Worm (Caenorhabditis elegans) whole organism, L4 larva: Measurements from ENCODE around the gene F40G12.10.
"Not testable (repeated sequence)": the region's sequence is repeated elsewhere in the genome, so short reads cannot be mapped to it uniquely, and the experiment has no call there.

Experiments used
- F37D6.2 ChIP-seq: sonication (generic microtip); optimal IDR thresholded peaks from 2 replicates; lab custom pipeline; 2016; ENCODE audit warnings: mild to moderate bottlenecking, missing genetic modification characterization, missing compliant biosample characterization
- R02D3.7 ChIP-seq: fragments of 150-350 bp; sonication (generic microtip); optimal IDR thresholded peaks from 3 replicates; lab custom pipeline; 2014; ENCODE audit warnings: missing biosample characterization, missing genetic modification characterization
- T20F7.1 ChIP-seq: fragments of 200-800 bp; sonication (Bioruptor generic); optimal IDR thresholded peaks from 2 replicates; lab custom pipeline; 2018; ENCODE audit warnings: mild to moderate bottlenecking, missing genetic modification characterization, missing compliant biosample characterization
- T26A8.4 ChIP-seq: fragments of 200-800 bp; sonication (Bioruptor generic); IDR thresholded peaks from 2 replicates; pipeline ENCODE4 v1.3.6; 2022; ENCODE audit warnings: missing genetic modification characterization, missing compliant biosample characterization
- Y5F2A.4 ChIP-seq: fragments of 200-800 bp; sonication (Bioruptor generic); optimal IDR thresholded peaks from 2 replicates; lab custom pipeline; 2018; ENCODE audit warnings: mild to moderate bottlenecking, missing genetic modification characterization, missing compliant biosample characterization
- Y75B8A.6 ChIP-seq: fragments of 200-800 bp; sonication (Bioruptor generic); IDR thresholded peaks from 2 replicates; pipeline ENCODE4 v1.3.6; 2022; ENCODE audit warnings: missing genetic modification reagents, missing genetic modification characterization, missing compliant biosample characterization
- attf-4 ChIP-seq: sonication (generic microtip); optimal IDR thresholded peaks from 3 replicates; lab custom pipeline; 2017; ENCODE audit warnings: missing biosample characterization, missing genetic modification characterization
- ceh-82 ChIP-seq: sonication (generic microtip); optimal IDR thresholded peaks from 2 replicates; lab custom pipeline; 2017; ENCODE audit warnings: missing biosample characterization, missing genetic modification characterization
- ces-1 ChIP-seq: fragments of 150-350 bp; sonication (generic microtip); optimal IDR thresholded peaks from 4 replicates; lab custom pipeline; 2014; ENCODE audit warnings: missing biosample characterization, missing genetic modification reagents, missing genetic modification characterization
- daf-12 ChIP-seq: fragments of 150-350 bp; optimal IDR thresholded peaks from 2 replicates; lab custom pipeline; 2014; ENCODE audit warnings: missing biosample characterization, missing genetic modification reagents, missing genetic modification characterization
- daf-19 ChIP-seq: fragments of 200-800 bp; sonication (Bioruptor generic); conservative IDR thresholded peaks from 2 replicates; pipeline ENCODE4 v1.3.6; 2022; ENCODE audit warnings: missing genetic modification characterization, missing compliant biosample characterization
- dmd-6 ChIP-seq: fragments of 200-800 bp; sonication (Bioruptor generic); IDR thresholded peaks from 2 replicates; pipeline ENCODE4 v1.3.6; 2022; ENCODE audit warnings: missing genetic modification reagents, missing genetic modification characterization, missing compliant biosample characterization
- dmd-9 ChIP-seq: fragments of 200-800 bp; sonication (Bioruptor generic); IDR thresholded peaks from 2 replicates; pipeline ENCODE4 v1.3.6; 2022; ENCODE audit warnings: missing genetic modification reagents, missing genetic modification characterization, missing compliant biosample characterization
- fkh-10 ChIP-seq: fragments of 150-350 bp; optimal IDR thresholded peaks from 2 replicates; lab custom pipeline; 2014; ENCODE audit warnings: missing biosample characterization, missing genetic modification reagents, missing genetic modification characterization
- hmg-1.1 ChIP-seq: fragments of 200-800 bp; sonication (Bioruptor generic); IDR thresholded peaks from 2 replicates; pipeline ENCODE4 v1.3.6; 2022; ENCODE audit warnings: missing genetic modification reagents, missing genetic modification characterization, missing compliant biosample characterization
- jun-1 ChIP-seq: fragments of 150-350 bp; optimal IDR thresholded peaks from 2 replicates; lab custom pipeline; 2014; ENCODE audit warnings: missing biosample characterization, missing genetic modification reagents, missing genetic modification characterization
- lin-38 ChIP-seq: fragments of 200-800 bp; sonication (Bioruptor generic); IDR thresholded peaks from 2 replicates; pipeline ENCODE4 v1.3.6; 2022; ENCODE audit warnings: missing genetic modification reagents, missing genetic modification characterization, missing compliant biosample characterization
- lir-3 ChIP-seq: sonication (generic microtip); optimal IDR thresholded peaks from 2 replicates; lab custom pipeline; 2016; ENCODE audit warnings: mild to moderate bottlenecking, missing genetic modification characterization, missing compliant biosample characterization
- lsy-2 ChIP-seq, 2 experiments: fragments of 150-350 bp in 1 of 2; sonication (generic microtip) in 1 of 2; optimal IDR thresholded peaks; 2 replicates each; lab custom pipeline; 2014 to 2017; ENCODE audit warnings: missing biosample characterization in 2 of 2, missing genetic modification characterization in 2 of 2
- madf-9 ChIP-seq: fragments of 200-800 bp; sonication (Bioruptor generic); conservative IDR thresholded peaks from 2 replicates; pipeline ENCODE4 v1.3.6; 2022; ENCODE audit warnings: missing genetic modification reagents, missing genetic modification characterization, missing compliant biosample characterization
- nhr-102 ChIP-seq: sonication (generic microtip); optimal IDR thresholded peaks from 2 replicates; lab custom pipeline; 2016; ENCODE audit warnings: mild to moderate bottlenecking, missing genetic modification characterization, moderate library complexity, missing compliant biosample characterization
- nhr-111 ChIP-seq: fragments of 200-800 bp; sonication (Bioruptor generic); optimal IDR thresholded peaks from 2 replicates; lab custom pipeline; 2018; ENCODE audit warnings: mild to moderate bottlenecking, missing genetic modification characterization, missing compliant biosample characterization
- nhr-77 ChIP-seq: fragments of 150-350 bp; optimal IDR thresholded peaks from 2 replicates; lab custom pipeline; 2014; ENCODE audit warnings: missing biosample characterization, missing genetic modification characterization
- pqm-1 ChIP-seq: sonication (generic microtip); optimal IDR thresholded peaks from 2 replicates; lab custom pipeline; 2017; ENCODE audit warnings: missing biosample characterization, missing genetic modification characterization
- rbr-2 ChIP-seq: sonication (generic microtip); optimal IDR thresholded peaks from 2 replicates; lab custom pipeline; 2016; ENCODE audit warnings: missing genotype, missing genetic modification characterization, missing compliant biosample characterization
- set-16 ChIP-seq: fragments of 200-800 bp; sonication (Bioruptor generic); IDR thresholded peaks from 2 replicates; pipeline ENCODE4 v1.3.6; 2022; ENCODE audit warnings: missing genetic modification reagents, missing genetic modification characterization, missing compliant biosample characterization
- skn-1 ChIP-seq: fragments of 150-350 bp; optimal IDR thresholded peaks from 2 replicates; lab custom pipeline; 2014; ENCODE audit warnings: missing biosample characterization, missing genetic modification characterization
- spr-1 ChIP-seq: sonication (generic microtip); optimal IDR thresholded peaks from 2 replicates; lab custom pipeline; 2016; ENCODE audit warnings: mild to moderate bottlenecking, missing genetic modification characterization, missing compliant biosample characterization
- tag-97 ChIP-seq: fragments of 200-800 bp; sonication (Bioruptor generic); IDR thresholded peaks from 2 replicates; pipeline ENCODE4 v1.3.6; 2022; ENCODE audit warnings: missing genetic modification characterization, missing compliant biosample characterization
- vab-7 ChIP-seq: fragments of 200-800 bp; sonication (Bioruptor generic); IDR thresholded peaks from 2 replicates; pipeline ENCODE4 v1.3.6; 2022; ENCODE audit warnings: missing genetic modification reagents, missing genetic modification characterization, missing compliant biosample characterization
- zfp-2 ChIP-seq: sonication (generic microtip); optimal IDR thresholded peaks from 2 replicates; lab custom pipeline; 2016; ENCODE audit warnings: mild to moderate bottlenecking, missing genetic modification characterization, missing compliant biosample characterization
- ztf-11 ChIP-seq: fragments of 150-350 bp; optimal IDR thresholded peaks from 2 replicates; lab custom pipeline; 2014; ENCODE audit warnings: missing biosample characterization, missing genetic modification characterization

The F40G12.10 gene

DNA sequence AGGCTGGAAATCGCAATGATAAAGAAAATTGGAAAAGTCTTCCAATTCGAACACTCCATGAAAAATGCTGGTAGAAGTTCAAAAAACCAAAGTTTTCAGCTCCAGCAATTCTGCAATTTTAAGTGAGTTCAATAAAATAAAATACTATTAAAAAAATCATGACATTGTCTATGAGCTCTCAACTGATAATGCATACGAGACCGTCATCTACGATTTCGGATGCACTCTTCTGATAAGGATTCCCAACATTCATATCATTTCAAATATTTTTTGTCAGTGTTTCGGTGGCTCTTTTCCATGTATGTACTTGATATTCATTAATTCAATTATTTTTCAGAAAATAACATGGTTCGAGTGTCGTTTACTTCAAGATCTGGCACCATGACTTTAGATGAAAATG lies 17.7 kb downstream of the F40G12.10 start, which contains the start of gene F14D7.6:
F14D7.6 (plus strand) TSS at position 338 of the 400 bp plus-strand sequence.
- TF ChIP-seq madf-9 (GFP tag; lab: Robert Waterston, UW), result no peak
- no peak for TF ChIP-seq vab-7 (GFP tag; lab: Robert Waterston, UW)
- TF ChIP-seq ces-1 (GFP tag; lab: Kevin White, UChicago), result no peak
- TF ChIP-seq pqm-1 (tag; lab: Kevin White, UChicago), result peak; percentile 41
- TF ChIP-seq, all 104 proteins: peak for 1

DNA sequence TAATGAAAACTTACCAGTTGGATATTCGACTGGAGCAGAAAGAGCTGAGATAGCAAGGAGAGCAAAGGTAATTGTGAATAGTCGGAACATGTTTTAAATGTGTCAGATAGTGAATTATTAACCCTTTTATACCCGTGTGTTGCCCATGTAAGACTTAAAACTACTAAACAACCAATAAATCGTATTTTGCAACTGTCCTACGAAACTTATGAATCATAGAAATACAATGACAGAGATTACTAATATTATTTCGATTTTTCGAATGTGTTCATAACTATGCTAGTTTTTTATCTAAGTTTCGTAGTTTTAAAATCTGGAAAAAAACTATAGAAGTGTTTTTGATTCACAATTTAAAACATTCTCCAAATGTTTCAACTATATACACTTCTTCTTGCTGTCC lies 23.4 kb downstream of the F40G12.10 start, which contains the start of gene spig-4:
spig-4 (minus strand) TSS at position 101 of the 400 bp plus-strand sequence.
- TF ChIP-seq nhr-77 (tag; lab: Kevin White, UChicago); skn-1; lsy-2 (tag; optimal IDR thresholded peaks at IDR 0.05; lab: Kevin White, UChicago): not testable (repeated sequence)

DNA sequence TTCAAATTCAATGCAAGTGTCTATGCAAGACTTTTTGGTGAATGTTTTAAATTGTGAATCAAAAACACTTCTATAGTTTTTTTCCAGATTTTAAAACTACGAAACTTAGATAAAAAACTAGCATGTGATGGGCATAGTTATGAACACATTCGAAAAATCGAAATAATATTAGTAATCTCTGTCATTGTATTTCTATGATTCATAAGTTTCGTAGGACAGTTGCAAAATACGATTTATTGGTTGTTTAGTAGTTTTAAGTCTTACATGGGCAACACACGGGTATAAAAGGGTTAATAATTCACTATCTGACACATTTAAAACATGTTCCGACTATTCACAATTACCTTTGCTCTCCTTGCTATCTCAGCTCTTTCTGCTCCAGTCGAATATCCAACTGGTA lies 24.8 kb downstream of the F40G12.10 start, which contains the start of gene spig-5:
spig-5 (plus strand) TSS at position 301 of the 400 bp plus-strand sequence.
- TF ChIP-seq nhr-111 (GFP tag; lab: Kevin White, UChicago); Y5F2A.4 (GFP tag; lab: Kevin White, UChicago); rbr-2 (tag; lab: Kevin White, UChicago): not testable (repeated sequence)

DNA sequence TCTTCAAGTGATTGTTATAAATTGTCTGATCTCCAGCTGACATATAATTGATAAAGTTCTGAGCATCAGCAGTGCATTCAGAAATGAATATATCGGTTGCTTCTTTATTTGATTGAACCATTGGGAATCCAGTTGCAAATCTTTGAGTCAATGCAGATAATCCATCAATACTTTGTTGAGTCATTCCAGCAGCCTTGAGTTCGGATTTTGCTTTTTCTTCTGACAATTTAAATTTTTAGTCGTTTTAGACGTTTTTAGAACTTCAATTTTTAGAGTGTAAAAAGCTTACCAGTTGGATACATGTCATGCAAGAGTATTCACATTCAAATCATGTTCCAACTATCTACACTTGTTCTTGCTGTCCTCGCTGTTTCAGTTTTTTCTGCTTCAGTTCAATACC lies 26.3 kb downstream of the F40G12.10 start, which contains the start of gene F14D7.14:
F14D7.14 (plus strand) TSS at position 301 of the 400 bp plus-strand sequence.
- not testable (repeated sequence) for TF ChIP-seq zfp-2 (tag; lab: Kevin White, UChicago); fkh-10; pqm-1 (tag; lab: Kevin White, UChicago)

DNA sequence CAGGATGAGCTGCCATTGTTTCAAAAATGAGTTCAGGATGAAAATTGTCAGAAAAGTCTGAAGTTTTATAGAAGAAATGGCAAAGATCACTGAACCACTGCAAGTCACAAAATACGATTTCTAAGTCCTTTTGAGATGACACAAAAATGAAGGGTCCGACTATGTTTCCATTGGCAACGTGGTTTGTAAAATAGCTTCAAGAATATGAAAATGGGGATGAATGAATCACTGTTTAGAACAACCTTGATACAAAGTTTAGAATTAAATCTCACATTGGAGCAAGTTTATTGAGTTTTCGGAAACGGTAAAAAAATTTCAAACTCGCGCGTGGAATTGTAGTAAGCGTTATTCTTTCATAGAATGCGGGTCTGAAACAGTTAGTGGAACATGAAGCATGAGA lies 27.8 kb downstream of the F40G12.10 start, which contains the start of gene ddn-3:
ddn-3 (minus strand) TSS at position 101 of the 400 bp plus-strand sequence.
- TF ChIP-seq pqm-1 (tag; lab: Kevin White, UChicago), result no peak
- no peak for TF ChIP-seq spr-1 (tag; lab: Kevin White, UChicago)
- no peak for TF ChIP-seq hmg-1.1 (GFP tag; lab: Robert Waterston, UW)
- no peak for TF ChIP-seq daf-19
- TF ChIP-seq T20F7.1 (GFP tag; lab: Kevin White, UChicago), result no peak
- no peak for TF ChIP-seq Y75B8A.6 (GFP tag; lab: Robert Waterston, UW)
- no peak for TF ChIP-seq dmd-6 (GFP tag; lab: Robert Waterston, UW)
- no peak for TF ChIP-seq lsy-2 (tag; optimal IDR thresholded peaks at IDR 0.05; lab: Kevin White, UChicago)
- no peak for TF ChIP-seq lir-3 (tag; lab: Kevin White, UChicago)
- TF ChIP-seq ztf-11 (tag; lab: Kevin White, UChicago), result no peak
- TF ChIP-seq F37D6.2 (tag; lab: Kevin White, UChicago), result no peak
- TF ChIP-seq dmd-9, result no peak
- no peak for TF ChIP-seq R02D3.7 (tag; lab: Kevin White, UChicago)
- no peak for TF ChIP-seq attf-4
- TF ChIP-seq daf-12 (tag; lab: Kevin White, UChicago), result no peak
- TF ChIP-seq nhr-102 (tag; lab: Kevin White, UChicago), result no peak

DNA sequence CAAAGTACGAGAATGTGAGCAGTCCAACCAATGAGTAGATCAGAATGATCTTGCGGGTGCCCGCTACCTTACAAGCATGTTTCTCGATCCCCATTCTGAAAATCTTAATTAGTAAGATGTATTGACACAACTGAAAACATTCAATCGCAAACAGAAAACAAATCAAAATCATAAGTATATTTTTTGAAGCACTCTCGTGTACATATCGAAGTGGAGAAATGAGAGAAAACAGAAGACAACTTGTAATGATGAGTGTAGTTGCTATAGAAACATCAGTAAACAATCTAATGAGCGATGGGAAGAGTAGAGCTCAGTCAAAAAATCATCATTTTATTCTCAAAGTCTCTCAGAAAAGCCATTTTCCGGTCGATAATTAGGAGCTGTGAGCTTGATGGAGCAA lies 29.4 kb downstream of the F40G12.10 start, which contains the start of gene F14D7.8:
F14D7.8 (minus strand) TSS at position 101 of the 400 bp plus-strand sequence.
- no peak for TF ChIP-seq set-16 (GFP tag; lab: Robert Waterston, UW)
- no peak for TF ChIP-seq jun-1
- TF ChIP-seq lin-38 (GFP tag; lab: Robert Waterston, UW), result no peak
- TF ChIP-seq ceh-82, result no peak
- TF ChIP-seq tag-97, result no peak
- no peak for TF ChIP-seq T26A8.4 (GFP tag; lab: Robert Waterston, UW)
